Worm (Caenorhabditis elegans) whole organism, L4 larva: ENCODE measurements around the gene F22E5.11.
"Not testable (repeated sequence)": the region's sequence is repeated elsewhere in the genome, so short reads cannot be mapped to it uniquely, and the experiment has no call there.

Experiments
- Y75B8A.6 ChIP-seq: fragments of 200-800 bp; sonication (Bioruptor generic); IDR thresholded peaks from 2 replicates; pipeline ENCODE4 v1.3.6; 2022; ENCODE audit warnings: missing genetic modification reagents, missing genetic modification characterization, missing compliant biosample characterization
- ZK546.5 ChIP-seq, 2 experiments: sonication (generic microtip); optimal IDR thresholded peaks; 2 replicates each; lab custom pipeline; 2017; ENCODE audit warnings: missing biosample characterization in 2 of 2, missing genetic modification characterization in 2 of 2
- lin-39 ChIP-seq: fragments of 150-350 bp; optimal IDR thresholded peaks from 2 replicates; lab custom pipeline; 2014; ENCODE audit warnings: missing biosample characterization, missing genetic modification reagents, missing genetic modification characterization
- nhr-42 ChIP-seq: fragments of 200-800 bp; sonication (Bioruptor generic); IDR thresholded peaks from 2 replicates; pipeline ENCODE4 v1.3.6; 2022; ENCODE audit warnings: missing genetic modification characterization, missing compliant biosample characterization

- not testable (repeated sequence) for TF ChIP-seq ZK546.5 (tag; optimal IDR thresholded peaks at IDR 0.05; lab: Kevin White, UChicago); Y75B8A.6 (GFP tag; lab: Robert Waterston, UW); nhr-42 (GFP tag; lab: Robert Waterston, UW); lin-39 (tag; lab: Kevin White, UChicago)
Observed at ce11 chrII:2622936-2623452, 21.4 kb downstream of the F22E5.11 start, which contains the start of gene D2062.4.
